Worm (Caenorhabditis elegans) whole organism, L1 larva: ENCODE results near the gene Y40H7A.4.

Experiments
- C04F5.9 ChIP-seq: sonication (generic microtip); optimal IDR thresholded peaks from 2 replicates; lab custom pipeline; 2016; ENCODE audit warnings: missing genetic modification characterization, missing compliant biosample characterization
- C34B4.2 ChIP-seq: sonication (generic microtip); optimal IDR thresholded peaks from 2 replicates; lab custom pipeline; 2017; ENCODE audit warnings: mild to moderate bottlenecking, missing genetic modification characterization, missing compliant biosample characterization
- F16B12.6 ChIP-seq: fragments of 150-350 bp; optimal IDR thresholded peaks from 2 replicates; lab custom pipeline; 2014; ENCODE audit warnings: missing biosample characterization, missing genetic modification characterization
- aha-1 ChIP-seq: fragments of 150-350 bp; optimal IDR thresholded peaks from 2 replicates; lab custom pipeline; 2014; ENCODE audit warnings: missing biosample characterization, missing genetic modification characterization
- aly-2 ChIP-seq: fragments of 150-350 bp; optimal IDR thresholded peaks from 2 replicates; lab custom pipeline; 2014; ENCODE audit warnings: missing biosample characterization, missing genetic modification characterization
- ceh-8 ChIP-seq: fragments of 200-800 bp; sonication (Bioruptor generic); optimal IDR thresholded peaks from 2 replicates; lab custom pipeline; 2018; ENCODE audit warnings: mild to moderate bottlenecking, missing genetic modification characterization, moderate library complexity, missing compliant biosample characterization
- ceh-88 ChIP-seq: fragments of 200-800 bp; sonication (Bioruptor generic); IDR thresholded peaks from 2 replicates; pipeline ENCODE4 v1.3.6; 2022; ENCODE audit warnings: missing genetic modification characterization, missing compliant biosample characterization
- ceh-90 ChIP-seq: sonication (generic microtip); optimal IDR thresholded peaks from 2 replicates; lab custom pipeline; 2016; ENCODE audit warnings: missing genetic modification characterization, missing compliant biosample characterization
- efl-3 ChIP-seq: fragments of 200-800 bp; sonication (Bioruptor generic); optimal IDR thresholded peaks from 2 replicates; lab custom pipeline; 2018; ENCODE audit warnings: mild to moderate bottlenecking, missing genetic modification characterization, missing compliant biosample characterization
- egl-27 ChIP-seq, 2 experiments: fragments of 150-350 bp in 1 of 2; sonication (generic microtip); optimal IDR thresholded peaks; 3 replicates each; lab custom pipeline; 2017 to 2018; ENCODE audit warnings: missing biosample characterization in 2 of 2, missing genetic modification characterization in 2 of 2, missing genetic modification reagents in 2 of 2
- fkh-10 ChIP-seq: sonication (generic microtip); optimal IDR thresholded peaks from 2 replicates; lab custom pipeline; 2017; ENCODE audit warnings: missing biosample characterization, missing genetic modification reagents, missing genetic modification characterization
- fos-1 ChIP-seq: fragments of 150-350 bp; optimal IDR thresholded peaks from 2 replicates; lab custom pipeline; 2014; ENCODE audit warnings: missing biosample characterization, missing genetic modification characterization
- isw-1 ChIP-seq: fragments of 200-800 bp; sonication (Bioruptor generic); IDR thresholded peaks from 2 replicates; pipeline ENCODE4 v1.3.6; 2022; ENCODE audit warnings: missing genetic modification characterization, missing compliant biosample characterization
- jun-1 ChIP-seq: fragments of 150-350 bp; optimal IDR thresholded peaks from 2 replicates; lab custom pipeline; 2014; ENCODE audit warnings: missing biosample characterization, missing genetic modification reagents, missing genetic modification characterization
- lin-35 ChIP-seq, 2 experiments: fragments of 150-350 bp; optimal IDR thresholded peaks; 2 replicates each; lab custom pipeline; 2014; ENCODE audit warnings: missing biosample characterization in 2 of 2, missing genetic modification characterization in 2 of 2, missing genetic modification reagents in 2 of 2
- lir-3 ChIP-seq: sonication (generic microtip); optimal IDR thresholded peaks from 2 replicates; lab custom pipeline; 2016; ENCODE audit warnings: mild to moderate bottlenecking, missing genetic modification characterization, moderate library complexity, missing compliant biosample characterization; ENCODE audit not compliant: poor library complexity
- lsy-2 ChIP-seq, 2 experiments: fragments of 150-350 bp; optimal IDR thresholded peaks; 2 replicates each; lab custom pipeline; 2014; ENCODE audit warnings: missing biosample characterization in 2 of 2, missing genetic modification characterization in 2 of 2
- mef-2 ChIP-seq: fragments of 150-350 bp; optimal IDR thresholded peaks from 2 replicates; lab custom pipeline; 2014; ENCODE audit warnings: missing biosample characterization, missing genetic modification characterization
- nhr-11 ChIP-seq: fragments of 150-350 bp; optimal IDR thresholded peaks from 2 replicates; lab custom pipeline; 2014; ENCODE audit warnings: missing biosample characterization, missing genetic modification characterization
- nhr-19 ChIP-seq: fragments of 200-800 bp; sonication (Bioruptor generic); conservative IDR thresholded peaks from 2 replicates; pipeline ENCODE4 v1.3.6; 2022; ENCODE audit warnings: missing genetic modification characterization, missing compliant biosample characterization
- nhr-47 ChIP-seq: sonication (generic microtip); optimal IDR thresholded peaks from 2 replicates; lab custom pipeline; 2016; ENCODE audit warnings: mild to moderate bottlenecking, missing genetic modification characterization, moderate library complexity, missing compliant biosample characterization
- nhr-77 ChIP-seq: fragments of 150-350 bp; optimal IDR thresholded peaks from 2 replicates; lab custom pipeline; 2014; ENCODE audit warnings: missing biosample characterization, missing genetic modification characterization
- pag-3 ChIP-seq: sonication (generic microtip); optimal IDR thresholded peaks from 2 replicates; lab custom pipeline; 2017; ENCODE audit warnings: missing genetic modification characterization, mild to moderate bottlenecking, missing compliant biosample characterization, antibody characterized with exemption, borderline replicate concordance; ENCODE audit not compliant: insufficient read depth
- pax-3 ChIP-seq: fragments of 200-800 bp; sonication (Bioruptor generic); optimal IDR thresholded peaks from 2 replicates; lab custom pipeline; 2018; ENCODE audit warnings: mild to moderate bottlenecking, missing genetic modification characterization, moderate library complexity, missing compliant biosample characterization
- rnt-1 ChIP-seq: sonication (generic microtip); optimal IDR thresholded peaks from 2 replicates; lab custom pipeline; 2016; ENCODE audit warnings: mild to moderate bottlenecking, missing genetic modification characterization, moderate library complexity, missing compliant biosample characterization
- snpc-4 ChIP-seq: fragments of 150-350 bp; optimal IDR thresholded peaks from 2 replicates; lab custom pipeline; 2014; ENCODE audit warnings: missing biosample characterization, missing genetic modification characterization
- snu-23 ChIP-seq: sonication (generic microtip); optimal IDR thresholded peaks from 2 replicates; lab custom pipeline; 2016; ENCODE audit warnings: missing genetic modification characterization, missing compliant biosample characterization
- sptf-1 ChIP-seq: fragments of 150-350 bp; optimal IDR thresholded peaks from 2 replicates; lab custom pipeline; 2014; ENCODE audit warnings: missing biosample characterization, missing genetic modification characterization
- swsn-7 ChIP-seq: sonication (generic microtip); optimal IDR thresholded peaks from 2 replicates; lab custom pipeline; 2016; ENCODE audit warnings: missing genetic modification characterization, missing compliant biosample characterization
- tbx-2 ChIP-seq: sonication (generic microtip); optimal IDR thresholded peaks from 2 replicates; lab custom pipeline; 2016; ENCODE audit warnings: missing genetic modification characterization, missing compliant biosample characterization
- tlp-1 ChIP-seq: fragments of 150-350 bp; optimal IDR thresholded peaks from 2 replicates; lab custom pipeline; 2014; ENCODE audit warnings: missing biosample characterization, missing genetic modification characterization
- unc-30 ChIP-seq: sonication (generic microtip); optimal IDR thresholded peaks from 2 replicates; lab custom pipeline; 2017; ENCODE audit warnings: missing biosample characterization, missing genetic modification characterization
- unc-62 ChIP-seq: fragments of 150-350 bp; optimal IDR thresholded peaks from 2 replicates; lab custom pipeline; 2014; ENCODE audit warnings: missing biosample characterization, missing genetic modification reagents, missing genetic modification characterization
- unc-86 ChIP-seq: sonication (generic microtip); optimal IDR thresholded peaks from 2 replicates; lab custom pipeline; 2016; ENCODE audit warnings: missing genetic modification characterization, missing compliant biosample characterization
- unc-98 ChIP-seq: fragments of 200-800 bp; sonication (Bioruptor generic); IDR thresholded peaks from 2 replicates; pipeline ENCODE4 v1.3.6; 2022; ENCODE audit warnings: missing genetic modification characterization, missing compliant biosample characterization
- zag-1 ChIP-seq: fragments of 150-350 bp; optimal IDR thresholded peaks from 2 replicates; lab custom pipeline; 2014; ENCODE audit warnings: missing biosample characterization, missing genetic modification characterization
- ztf-11 ChIP-seq, 2 experiments: sonication (generic microtip); optimal IDR thresholded peaks; 2 replicates each; lab custom pipeline; 2016 to 2017; ENCODE audit warnings: missing genetic modification characterization in 2 of 2, missing biosample characterization in 1 of 2, missing compliant biosample characterization in 1 of 2
- ztf-4 ChIP-seq: fragments of 150-350 bp; optimal IDR thresholded peaks from 2 replicates; lab custom pipeline; 2014; ENCODE audit warnings: missing biosample characterization, missing genetic modification characterization

The Y40H7A.4 gene

ce11 chrIV:15168442-15168841 lies 6.9 kb downstream of the Y40H7A.4 start:
- TF ChIP-seq ceh-8 (no peak), unc-30 (tag; lab: Kevin White, UChicago) (no peak), fos-1 (tag; lab: Kevin White, UChicago) (no peak), rnt-1 (tag; lab: Kevin White, UChicago) (no peak), snu-23 (no peak)

ce11 chrIV:15165602-15166001 lies 9.7 kb downstream of the Y40H7A.4 start:
- TF ChIP-seq mef-2 (tag; lab: Kevin White, UChicago) (no peak), nhr-11 (no peak), unc-62 (GFP tag; lab: Kevin White, UChicago) (no peak), ceh-90 (tag; lab: Kevin White, UChicago) (no peak), lin-35 (GFP tag; optimal IDR thresholded peaks at IDR 0.05; lab: Kevin White, UChicago) (no peak), nhr-77 (no peak), zag-1 (no peak), isw-1 (GFP tag; lab: Robert Waterston, UW) (no peak), efl-3 (GFP tag; lab: Kevin White, UChicago) (no peak), jun-1 (tag; lab: Kevin White, UChicago) (no peak)

DNA sequence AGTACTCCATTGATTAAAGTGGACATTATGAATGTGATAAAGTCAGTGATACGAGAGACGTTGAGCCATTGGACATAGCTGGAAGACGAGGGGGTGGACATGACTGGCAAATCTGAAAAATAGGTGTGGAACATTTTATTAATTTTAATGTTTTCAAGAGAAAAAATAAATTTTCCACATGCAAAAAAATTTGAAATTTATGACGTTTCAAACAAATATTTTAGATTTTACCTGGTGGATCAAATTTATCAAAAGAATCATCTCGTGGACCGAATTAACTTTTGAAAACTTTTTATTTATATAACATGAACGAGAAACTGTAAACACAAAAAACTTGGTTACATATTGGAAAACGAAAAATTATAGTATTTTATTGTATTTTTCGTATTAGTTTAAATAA lies 28.2 kb downstream of the Y40H7A.4 start, which contains the start of gene str-78:
str-78 (minus strand) TSS at position 101 of the 400 bp plus-strand sequence.
- no peak for TF ChIP-seq ztf-11 (tag; optimal IDR thresholded peaks at IDR 0.05; lab: Kevin White, UChicago)
- TF ChIP-seq swsn-7, result no peak
- TF ChIP-seq unc-86 (tag; lab: Kevin White, UChicago), result no peak
- no peak for TF ChIP-seq snpc-4 (tag; lab: Kevin White, UChicago)
- no peak for TF ChIP-seq nhr-19 (GFP tag; lab: Robert Waterston, UW)
- no peak for TF ChIP-seq pax-3 (tag; lab: Kevin White, UChicago)
- no peak for TF ChIP-seq ceh-88
- TF ChIP-seq lir-3 (tag; lab: Kevin White, UChicago), result no peak
- TF ChIP-seq fkh-10 (GFP tag; lab: Kevin White, UChicago), result no peak
- TF ChIP-seq lsy-2 (tag; optimal IDR thresholded peaks at IDR 0.05; lab: Kevin White, UChicago), result no peak
- no peak for TF ChIP-seq aly-2
- TF ChIP-seq C04F5.9 (tag; lab: Kevin White, UChicago), result no peak
- no peak for TF ChIP-seq ztf-4
- no peak for TF ChIP-seq tbx-2 (tag; lab: Kevin White, UChicago)
- TF ChIP-seq aha-1 (tag; lab: Kevin White, UChicago), result no peak
- no peak for TF ChIP-seq C34B4.2 (tag; lab: Kevin White, UChicago)
- no peak for TF ChIP-seq sptf-1 (tag; lab: Kevin White, UChicago)

ce11 chrIV:15140832-15141231 lies 34.5 kb downstream of the Y40H7A.4 start, which contains the start of gene srg-51:
srg-51 (minus strand) TSS chrIV:15140932.
- no peak for TF ChIP-seq tlp-1
- no peak for TF ChIP-seq lsy-2 (tag; optimal IDR thresholded peaks at IDR 0.05; lab: Kevin White, UChicago)
- no peak for TF ChIP-seq unc-98 (GFP tag; lab: Robert Waterston, UW)
- TF ChIP-seq pag-3 (tag; lab: Kevin White, UChicago), result no peak
- TF ChIP-seq aha-1 (tag; lab: Kevin White, UChicago), result no peak
- no peak for TF ChIP-seq nhr-47
- TF ChIP-seq F16B12.6 (tag; lab: Kevin White, UChicago), result no peak
- no peak for TF ChIP-seq egl-27 (tag; optimal IDR thresholded peaks at IDR 0.05; lab: Kevin White, UChicago)
